Worm (Caenorhabditis elegans) whole organism, L1 larva: ENCODE measurements around the gene str-165.

ENCODE experiments used
- C34B4.2 ChIP-seq: sonication (generic microtip); optimal IDR thresholded peaks from 2 replicates; lab custom pipeline; 2017; ENCODE audit warnings: mild to moderate bottlenecking, missing genetic modification characterization, missing compliant biosample characterization
- ama-1 ChIP-seq: fragments of 150-350 bp; optimal IDR thresholded peaks from 2 replicates; lab custom pipeline; 2014
- ceh-8 ChIP-seq: fragments of 200-800 bp; sonication (Bioruptor generic); optimal IDR thresholded peaks from 2 replicates; lab custom pipeline; 2018; ENCODE audit warnings: mild to moderate bottlenecking, missing genetic modification characterization, moderate library complexity, missing compliant biosample characterization
- elt-3 ChIP-seq, 6 experiments: fragments of 150-350 bp in 1 of 6; sonication (generic microtip); optimal IDR thresholded peaks; 2 replicates each; lab custom pipeline; 2017 to 2018; ENCODE audit warnings: missing biosample characterization in 6 of 6, missing genetic modification characterization in 6 of 6, inconsistent platforms in 1 of 6
- lir-3 ChIP-seq: sonication (generic microtip); optimal IDR thresholded peaks from 2 replicates; lab custom pipeline; 2016; ENCODE audit warnings: mild to moderate bottlenecking, missing genetic modification characterization, moderate library complexity, missing compliant biosample characterization; ENCODE audit not compliant: poor library complexity
- nhr-12 ChIP-seq: sonication (generic microtip); optimal IDR thresholded peaks from 2 replicates; lab custom pipeline; 2017; ENCODE audit warnings: missing biosample characterization, missing genetic modification characterization
- nhr-28 ChIP-seq: fragments of 150-350 bp; optimal IDR thresholded peaks from 2 replicates; lab custom pipeline; 2014; ENCODE audit warnings: missing biosample characterization, missing genetic modification characterization
- skn-1 ChIP-seq: fragments of 150-350 bp; optimal IDR thresholded peaks from 2 replicates; lab custom pipeline; 2014; ENCODE audit warnings: missing biosample characterization, missing genetic modification characterization
- snu-23 ChIP-seq: sonication (generic microtip); optimal IDR thresholded peaks from 2 replicates; lab custom pipeline; 2016; ENCODE audit warnings: missing genetic modification characterization, missing compliant biosample characterization
- tlp-1 ChIP-seq: fragments of 150-350 bp; optimal IDR thresholded peaks from 2 replicates; lab custom pipeline; 2014; ENCODE audit warnings: missing biosample characterization, missing genetic modification characterization

- TF ChIP-seq nhr-12 (tag; lab: Kevin White, UChicago) (no peak), snu-23 (GFP tag; lab: Kevin White, UChicago) (peak; percentile 7), tlp-1 (tag; lab: Kevin White, UChicago) (no peak), ceh-8 (no peak), ama-1 (lab: Kevin White, UChicago) (no peak), skn-1 (tag; lab: Kevin White, UChicago) (no peak), C34B4.2 (tag; lab: Kevin White, UChicago) (no peak), nhr-28 (tag; lab: Kevin White, UChicago) (no peak), elt-3 (tag; optimal IDR thresholded peaks at IDR 0.05; lab: Kevin White, UChicago) (peak in 3 of 6 experiments; percentile 24 to 59 (median 31)), lir-3 (tag; lab: Kevin White, UChicago) (no peak)
Observed at ce11 chrV:13878226-13878625, 47.3 kb downstream of the str-165 start.
